Fruit fly (Drosophila melanogaster) whole organism, wandering third instar larva: ENCODE data around the gene Rim.

Experiments used
- GATAd ChIP-seq: sonication (Bioruptor generic); optimal IDR thresholded peaks from 2 replicates; lab custom pipeline; 2016; ENCODE audit warnings: missing biosample characterization, missing genetic modification characterization
- Hr83 ChIP-seq: fragments of 200-300 bp; sonication (Bioruptor generic); optimal IDR thresholded peaks from 2 replicates; lab custom pipeline; 2016; ENCODE audit warnings: missing biosample characterization, mild to moderate bottlenecking, missing genetic modification characterization, moderate library complexity; ENCODE audit not compliant: poor library complexity, severe bottlenecking
- Vsx2 ChIP-seq: fragments of 200-300, 225-300 bp; sonication (Bioruptor generic); optimal IDR thresholded peaks from 2 replicates; lab custom pipeline; 2018; ENCODE audit warnings: missing biosample characterization, missing genetic modification characterization; ENCODE audit not compliant: partially characterized antibody
- fru ChIP-seq: fragments of 200-800 bp; sonication (Bioruptor generic); optimal IDR thresholded peaks from 3 replicates; lab custom pipeline; 2016; ENCODE audit warnings: missing biosample characterization, mild to moderate bottlenecking, missing genetic modification characterization
- sage ChIP-seq: fragments of 200-800 bp; sonication (Bioruptor generic); optimal IDR thresholded peaks from 2 replicates; lab custom pipeline; 2016; ENCODE audit warnings: missing biosample characterization, mild to moderate bottlenecking, missing genetic modification characterization
- sv ChIP-seq: fragments of 200-800 bp; sonication (Bioruptor generic); optimal IDR thresholded peaks from 3 replicates; lab custom pipeline; 2016; ENCODE audit warnings: missing biosample characterization, missing genetic modification characterization
- usp ChIP-seq: fragments of >200 bp; optimal IDR thresholded peaks from 2 replicates; lab custom pipeline; 2017; ENCODE audit warnings: missing biosample characterization, missing genetic modification characterization

dm6 chr3R:17906145-17906544 lies 10.2 kb downstream of the Rim start, which contains the start of gene CG12347:
- TF ChIP-seq sage (GFP tag; lab: Kevin White, UChicago) (no peak), Vsx2 (GFP tag; lab: Kevin White, UChicago) (no peak), usp (GFP tag; lab: Kevin White, UChicago) (no peak), GATAd (GFP tag; lab: Kevin White, UChicago) (no peak), fru (GFP tag; lab: Kevin White, UChicago) (no peak), sv (no peak), Hr83 (GFP tag; lab: Kevin White, UChicago) (no peak)
